Fruit fly (Drosophila melanogaster): ENCODE results near the gene Dad.

DNA sequence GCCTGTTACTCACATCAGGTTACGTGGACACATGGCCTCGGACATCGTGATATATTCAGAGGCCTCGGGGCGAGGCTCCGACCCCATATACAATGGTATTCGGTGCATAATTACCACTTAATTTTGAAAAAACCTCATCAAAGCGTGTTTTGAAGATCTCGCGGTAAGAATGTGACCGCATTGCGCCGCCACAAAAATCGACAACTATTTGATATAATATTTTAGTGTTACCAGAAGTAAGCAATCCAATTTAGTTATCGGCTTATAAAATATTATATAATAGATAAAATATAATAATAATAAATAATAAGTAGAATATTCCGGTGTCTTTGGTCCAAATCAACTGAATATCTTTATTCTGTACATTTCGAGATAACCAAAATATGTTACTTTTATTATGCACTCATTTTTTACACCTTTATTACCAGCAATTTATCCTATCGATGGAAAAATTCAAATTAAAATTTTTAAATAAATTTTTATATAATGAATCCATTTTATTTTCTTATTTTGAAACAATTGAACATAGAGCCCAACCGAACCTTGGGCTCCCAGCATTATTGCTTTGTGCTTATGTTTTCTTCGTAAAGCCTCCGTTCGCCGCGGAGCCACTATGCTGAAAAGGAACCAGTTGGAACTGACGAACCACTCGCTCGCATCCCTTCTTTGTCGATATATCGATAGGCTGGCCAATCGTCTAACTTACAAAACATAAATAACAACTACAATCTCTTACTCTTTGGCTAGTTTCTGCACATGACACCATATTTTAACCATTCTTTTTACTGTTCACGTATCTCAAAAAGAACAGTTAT lies 13.6 kb upstream of the Dad start, which contains the start of the genes CG18213 and Trm7-32:
- no peak for TF ChIP-seq br (optimal IDR thresholded peaks at IDR 0.05)
- TF ChIP-seq CG2712 (tag; optimal IDR thresholded peaks at IDR 0.05): no peak
- TF ChIP-seq B-H1 (GFP tag; IDR thresholded peaks at IDR 0.05): no peak

All from whole organism, embryonic.